Worm (Caenorhabditis elegans): Measurements from ENCODE around the gene abu-10.

Gene abu-10

DNA sequence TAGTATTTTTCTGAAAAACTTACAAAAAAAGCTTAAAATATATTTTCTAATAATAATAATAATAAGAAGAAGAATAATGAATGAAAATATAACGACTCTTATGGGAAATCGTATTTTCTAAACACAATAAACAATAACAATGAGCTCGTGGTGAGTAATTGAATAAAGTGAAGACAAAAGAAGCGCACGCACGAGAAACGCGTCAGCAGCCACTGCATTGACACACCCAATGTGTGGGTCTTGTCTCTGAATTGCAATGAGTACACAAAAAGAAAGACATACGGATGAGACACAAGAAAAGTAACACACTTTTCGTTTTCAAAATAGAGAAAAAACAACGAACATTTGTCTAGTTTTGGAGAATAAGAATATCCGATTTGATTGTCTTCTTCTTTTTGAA lies 5.3 kb downstream of the abu-10 start, which contains the start of gene F35A5.8 (continued):
- no peak for TF ChIP-seq F49E8.2 (tag; optimal IDR thresholded peaks at IDR 0.05; ENCODE audit: insufficient read depth)
- TF ChIP-seq ZK185.1 (tag; optimal IDR thresholded peaks at IDR 0.05; ENCODE audit: poor library complexity, severe bottlenecking) = no peak
- no peak for TF ChIP-seq snpc-3.4 (tag; optimal IDR thresholded peaks at IDR 0.05)
- TF ChIP-seq ztf-26 (tag; optimal IDR thresholded peaks at IDR 0.05) = no peak
- TF ChIP-seq unc-62 (GFP tag; optimal IDR thresholded peaks at IDR 0.05) = no peak
- TF ChIP-seq F57C9.4 (tag; optimal IDR thresholded peaks at IDR 0.05) = no peak
- no peak for TF ChIP-seq attf-6 (GFP tag; IDR thresholded peaks at IDR 0.05)
- no peak for TF ChIP-seq B0336.3 (GFP tag; IDR thresholded peaks at IDR 0.05)
- TF ChIP-seq hlh-12 (tag; optimal IDR thresholded peaks at IDR 0.05) = no peak
- TF ChIP-seq F33H1.4 (GFP tag; IDR thresholded peaks at IDR 0.05) = no peak
- TF ChIP-seq ama-1 (optimal IDR thresholded peaks at IDR 0.05) = no peak
- TF ChIP-seq ama-1 (GFP tag; optimal IDR thresholded peaks at IDR 0.05) = no peak
- peak in 1 of 3 experiments; percentile 70 for TF ChIP-seq lin-35 (GFP tag; optimal IDR thresholded peaks at IDR 0.05)
- no peak for TF ChIP-seq Y53F4B.3 (GFP tag; IDR thresholded peaks at IDR 0.05)
- 0 out of 2 replicates have a peak, but pooled peaks have one; percentile 36 for TF ChIP-seq Y53G8AR.9 (GFP tag; conservative IDR thresholded peaks at IDR 0.05)
- peak; percentile 94 for TF ChIP-seq ztf-18 (tag; optimal IDR thresholded peaks at IDR 0.05)
- TF ChIP-seq egl-18 (GFP tag; IDR thresholded peaks at IDR 0.05) = no peak
- TF ChIP-seq tbx-9 (tag; optimal IDR thresholded peaks at IDR 0.05; ENCODE audit: borderline replicate concordance) = no peak
- no peak for TF ChIP-seq ceh-58 (GFP tag; IDR thresholded peaks at IDR 0.05)
- no peak for TF ChIP-seq mel-28 (tag; optimal IDR thresholded peaks at IDR 0.05; ENCODE audit: borderline replicate concordance)
- TF ChIP-seq ets-4 (GFP tag; optimal IDR thresholded peaks at IDR 0.05) = no peak
- TF ChIP-seq akir-1 (GFP tag; optimal IDR thresholded peaks at IDR 0.05) = no peak
- TF ChIP-seq nfya-2 (GFP tag; IDR thresholded peaks at IDR 0.05) = no peak
- TF ChIP-seq K12H6.12 (tag; optimal IDR thresholded peaks at IDR 0.05) = peak; percentile 16
- TF ChIP-seq athp-1 (tag; optimal IDR thresholded peaks at IDR 0.05) = no peak
- TF ChIP-seq efl-1 (GFP tag; optimal IDR thresholded peaks at IDR 0.05) = no peak
- TF ChIP-seq F23B12.7 (tag; optimal IDR thresholded peaks at IDR 0.05; ENCODE audit: insufficient read depth) = no peak
- no peak for TF ChIP-seq let-526 (GFP tag; IDR thresholded peaks at IDR 0.05)
- no peak for TF ChIP-seq rpc-1 (optimal IDR thresholded peaks at IDR 0.05)
- no peak for TF ChIP-seq rpc-1 (tag; optimal IDR thresholded peaks at IDR 0.05)
- peak; percentile 37 for TF ChIP-seq lin-54 (GFP tag; optimal IDR thresholded peaks at IDR 0.05)
- TF ChIP-seq ztf-6 (GFP tag; IDR thresholded peaks at IDR 0.05) = no peak
- TF ChIP-seq mes-4 (tag; optimal IDR thresholded peaks at IDR 0.05) = no peak
- no peak for TF ChIP-seq ekl-4 (GFP tag; IDR thresholded peaks at IDR 0.05)
- peak; percentile 7 for TF ChIP-seq ceh-27 (GFP tag; optimal IDR thresholded peaks at IDR 0.05)
- no peak for TF ChIP-seq ceh-100 (GFP tag; IDR thresholded peaks at IDR 0.05)
- no peak for TF ChIP-seq F10E7.11 (tag; optimal IDR thresholded peaks at IDR 0.05)
- TF ChIP-seq lin-26 (GFP tag; IDR thresholded peaks at IDR 0.05) = no peak
- no peak for TF ChIP-seq nfya-1 (tag; optimal IDR thresholded peaks at IDR 0.05; ENCODE audit: borderline replicate concordance, insufficient read depth)
- no peak for TF ChIP-seq snpc-1.3 (tag; optimal IDR thresholded peaks at IDR 0.05; ENCODE audit: insufficient read depth)
- TF ChIP-seq madf-8 (GFP tag; conservative IDR thresholded peaks at IDR 0.05) = no peak
- TF ChIP-seq C06A6.2 (GFP tag; conservative IDR thresholded peaks at IDR 0.05) = no peak
- TF ChIP-seq rec-8 (tag; optimal IDR thresholded peaks at IDR 0.05) = no peak
- no peak for TF ChIP-seq dpl-1 (GFP tag; optimal IDR thresholded peaks at IDR 0.05)
- no peak for TF ChIP-seq zim-3 (tag; optimal IDR thresholded peaks at IDR 0.05)
- no peak for TF ChIP-seq hlh-26 (GFP tag; conservative IDR thresholded peaks at IDR 0.05)
- TF ChIP-seq F37B4.10 (GFP tag; IDR thresholded peaks at IDR 0.05) = no peak
- TF ChIP-seq ceh-91 (GFP tag; IDR thresholded peaks at IDR 0.05) = no peak
- no peak for TF ChIP-seq Y79H2A.3 (GFP tag; conservative IDR thresholded peaks at IDR 0.05)
- 0 out of 2 replicates have a peak, but pooled peaks have one; percentile 11 for TF ChIP-seq rcor-1 (GFP tag; IDR thresholded peaks at IDR 0.05)
